Worm (Caenorhabditis elegans): Measurements from ENCODE around the gene Y62H9A.14.
A peak's percentile ranks its signal among the peaks of the same experiment; 100 is the strongest.

DNA sequence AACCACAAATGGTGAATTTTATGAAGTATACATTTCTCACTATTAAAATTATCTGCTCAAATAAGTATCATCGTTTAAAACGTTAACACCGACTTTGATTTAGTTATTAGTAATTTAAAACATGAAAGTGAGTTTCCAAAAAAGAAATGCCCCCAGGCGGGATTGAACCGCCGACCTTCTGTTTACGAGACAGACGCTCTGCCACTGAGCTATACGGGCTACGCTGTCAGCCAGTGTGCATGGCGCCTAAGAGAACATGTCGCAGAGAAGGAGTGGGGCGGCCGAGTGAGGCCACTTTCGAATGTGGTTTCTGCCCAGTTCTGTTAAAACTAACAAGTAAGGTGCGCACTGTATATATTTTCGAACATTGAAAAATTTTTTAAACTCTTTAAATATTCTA is 13.9 kb downstream of the Y62H9A.14 start:
- peak; percentile 63; the same call in 1 of the 2 replicates for TF ChIP-seq T22C8.4 (GFP tag; IDR thresholded peaks at IDR 0.05)
- TF ChIP-seq cog-1 (tag; optimal IDR thresholded peaks at IDR 0.05), result peak; percentile 69
- TF ChIP-seq ztf-23 (GFP tag; IDR thresholded peaks at IDR 0.05), result peak; percentile 85
- TF ChIP-seq med-1 (GFP tag; optimal IDR thresholded peaks at IDR 0.05; ENCODE audit: insufficient read depth), result peak; percentile 41
- peak; percentile 92 for TF ChIP-seq flt-1 (GFP tag; IDR thresholded peaks at IDR 0.05)
- TF ChIP-seq klf-2 (GFP tag; conservative IDR thresholded peaks at IDR 0.05), result peak; percentile 79

Data from whole organism, midembryonic.